Worm (Caenorhabditis elegans) whole organism, young adult: ENCODE measurements around the gene srh-264.
"Not testable (repeated sequence)": the region's sequence is repeated elsewhere in the genome, so short reads cannot be mapped to it uniquely, and the experiment has no call there.

Experiments used
- B0261.1 ChIP-seq: sonication (generic microtip); optimal IDR thresholded peaks from 2 replicates; lab custom pipeline; 2016; ENCODE audit warnings: mild to moderate bottlenecking, missing genetic modification characterization, moderate library complexity, missing compliant biosample characterization
- B0336.3 ChIP-seq: fragments of 200-800 bp; sonication (Bioruptor generic); IDR thresholded peaks from 2 replicates; pipeline ENCODE4 v1.3.6; 2022; ENCODE audit warnings: missing genetic modification characterization, missing compliant biosample characterization
- C06A6.2 ChIP-seq: fragments of 200-800 bp; sonication (Bioruptor generic); conservative IDR thresholded peaks from 2 replicates; pipeline ENCODE4 v1.3.6; 2022; ENCODE audit warnings: missing genetic modification characterization, missing compliant biosample characterization
- F23B12.7 ChIP-seq: sonication (generic microtip); optimal IDR thresholded peaks from 2 replicates; lab custom pipeline; 2017; ENCODE audit warnings: missing genetic modification characterization, mild to moderate bottlenecking, missing compliant biosample characterization, antibody characterized with exemption, moderate library complexity; ENCODE audit not compliant: insufficient read depth
- F55B11.4 ChIP-seq: sonication (generic microtip); optimal IDR thresholded peaks from 2 replicates; lab custom pipeline; 2016; ENCODE audit warnings: missing compliant biosample characterization, missing genetic modification characterization, borderline replicate concordance; ENCODE audit not compliant: insufficient read depth
- K12H6.12 ChIP-seq: fragments of 200-800 bp; sonication (Bioruptor generic); optimal IDR thresholded peaks from 2 replicates; lab custom pipeline; 2018; ENCODE audit warnings: mild to moderate bottlenecking, missing genetic modification characterization, missing compliant biosample characterization
- T26A5.8 ChIP-seq: sonication (generic microtip); optimal IDR thresholded peaks from 2 replicates; lab custom pipeline; 2016; ENCODE audit warnings: missing genetic modification characterization, missing compliant biosample characterization
- Y53G8AR.9 ChIP-seq: fragments of 200-800 bp; sonication (Bioruptor generic); conservative IDR thresholded peaks from 2 replicates; pipeline ENCODE4 v1.3.6; 2022; ENCODE audit warnings: missing genetic modification reagents, missing genetic modification characterization, missing compliant biosample characterization
- Y56A3A.18 ChIP-seq: fragments of 200-800 bp; sonication (Bioruptor generic); IDR thresholded peaks from 2 replicates; pipeline ENCODE4 v1.3.6; 2022; ENCODE audit warnings: missing genetic modification reagents, missing genetic modification characterization, missing compliant biosample characterization
- Y79H2A.3 ChIP-seq: fragments of 200-800 bp; sonication (Bioruptor generic); conservative IDR thresholded peaks from 2 replicates; pipeline ENCODE4 v1.3.6; 2022; ENCODE audit warnings: missing genetic modification reagents, missing genetic modification characterization, missing compliant biosample characterization
- atf-7 ChIP-seq: sonication (generic microtip); optimal IDR thresholded peaks from 2 replicates; lab custom pipeline; 2017; ENCODE audit warnings: mild to moderate bottlenecking, missing genetic modification characterization, missing compliant biosample characterization
- attf-3 ChIP-seq: fragments of 200-800 bp; sonication (Bioruptor generic); conservative IDR thresholded peaks from 2 replicates; pipeline ENCODE4 v1.3.6; 2022; ENCODE audit warnings: missing genetic modification reagents, missing genetic modification characterization, missing compliant biosample characterization
- bed-1 ChIP-seq: fragments of 200-800 bp; sonication (Bioruptor generic); IDR thresholded peaks from 2 replicates; pipeline ENCODE4 v1.3.6; 2022; ENCODE audit warnings: missing genetic modification reagents, missing genetic modification characterization, missing compliant biosample characterization
- ceh-27 ChIP-seq: fragments of 200-800 bp; sonication (Bioruptor generic); optimal IDR thresholded peaks from 2 replicates; lab custom pipeline; 2018; ENCODE audit warnings: mild to moderate bottlenecking, missing genetic modification characterization, moderate library complexity, missing compliant biosample characterization
- ceh-40 ChIP-seq: fragments of 200-800 bp; sonication (Bioruptor generic); IDR thresholded peaks from 2 replicates; pipeline ENCODE4 v1.3.6; 2022; ENCODE audit warnings: missing genetic modification characterization, missing compliant biosample characterization
- chd-7 ChIP-seq: sonication (generic microtip); optimal IDR thresholded peaks from 2 replicates; lab custom pipeline; 2016; ENCODE audit warnings: mild to moderate bottlenecking, missing genetic modification characterization, moderate library complexity, missing compliant biosample characterization
- dpl-1 ChIP-seq: fragments of 150-350 bp; optimal IDR thresholded peaks from 2 replicates; lab custom pipeline; 2014; ENCODE audit warnings: missing biosample characterization, missing genetic modification reagents, missing genetic modification characterization
- egl-44 ChIP-seq: fragments of 200-800 bp; sonication (Bioruptor generic); IDR thresholded peaks from 2 replicates; pipeline ENCODE4 v1.3.6; 2022; ENCODE audit warnings: missing genetic modification reagents, missing genetic modification characterization, missing compliant biosample characterization
- egrh-3 ChIP-seq: fragments of 200-800 bp; sonication (Bioruptor generic); IDR thresholded peaks from 2 replicates; pipeline ENCODE4 v1.3.6; 2022; ENCODE audit warnings: missing genetic modification reagents, missing genetic modification characterization, missing compliant biosample characterization
- gei-17 ChIP-seq: fragments of 200-800 bp; sonication (Bioruptor generic); optimal IDR thresholded peaks from 2 replicates; lab custom pipeline; 2018; ENCODE audit warnings: mild to moderate bottlenecking, missing genetic modification characterization, missing compliant biosample characterization
- hlh-26 ChIP-seq: fragments of 200-800 bp; sonication (Bioruptor generic); conservative IDR thresholded peaks from 2 replicates; pipeline ENCODE4 v1.3.6; 2022; ENCODE audit warnings: missing genetic modification reagents, missing genetic modification characterization, missing compliant biosample characterization
- hmg-1.2 ChIP-seq: fragments of 200-800 bp; sonication (Bioruptor generic); IDR thresholded peaks from 2 replicates; pipeline ENCODE4 v1.3.6; 2022; ENCODE audit warnings: missing genetic modification reagents, missing genetic modification characterization, missing compliant biosample characterization
- hsf-1 ChIP-seq: fragments of 200-800 bp; sonication (Bioruptor generic); IDR thresholded peaks from 2 replicates; pipeline ENCODE4 v1.3.6; 2022; ENCODE audit warnings: missing genetic modification reagents, missing genetic modification characterization, missing compliant biosample characterization
- let-526 ChIP-seq: fragments of 200-800 bp; sonication (Bioruptor generic); IDR thresholded peaks from 2 replicates; pipeline ENCODE4 v1.3.6; 2022; ENCODE audit warnings: missing genetic modification reagents, missing genetic modification characterization, missing compliant biosample characterization
- lin-54 ChIP-seq: fragments of 200-800 bp; sonication (Bioruptor generic); optimal IDR thresholded peaks from 2 replicates; lab custom pipeline; 2018; ENCODE audit warnings: mild to moderate bottlenecking, missing genetic modification characterization, missing compliant biosample characterization
- lsl-1 ChIP-seq: fragments of 200-800 bp; sonication (Bioruptor generic); optimal IDR thresholded peaks from 2 replicates; lab custom pipeline; 2018; ENCODE audit warnings: mild to moderate bottlenecking, missing genetic modification characterization, moderate library complexity, missing compliant biosample characterization
- lsy-27 ChIP-seq: sonication (generic microtip); optimal IDR thresholded peaks from 2 replicates; lab custom pipeline; 2017; ENCODE audit warnings: missing genetic modification characterization, mild to moderate bottlenecking, missing compliant biosample characterization, antibody characterized with exemption, missing genotype, borderline replicate concordance; ENCODE audit not compliant: insufficient read depth
- madf-10 ChIP-seq: sonication (generic microtip); optimal IDR thresholded peaks from 2 replicates; lab custom pipeline; 2016; ENCODE audit warnings: mild to moderate bottlenecking, missing genetic modification characterization, missing compliant biosample characterization
- madf-6 ChIP-seq: fragments of 200-800 bp; sonication (Bioruptor generic); IDR thresholded peaks from 2 replicates; pipeline ENCODE4 v1.3.6; 2022; ENCODE audit warnings: missing genetic modification reagents, missing genetic modification characterization, missing compliant biosample characterization
- mcd-1 ChIP-seq: fragments of 200-800 bp; sonication (Bioruptor generic); IDR thresholded peaks from 2 replicates; pipeline ENCODE4 v1.3.6; 2022; ENCODE audit warnings: missing genetic modification reagents, missing genetic modification characterization, missing compliant biosample characterization
- mes-4 ChIP-seq: sonication (generic microtip); optimal IDR thresholded peaks from 2 replicates; lab custom pipeline; 2016; ENCODE audit warnings: missing genotype, missing genetic modification characterization, missing compliant biosample characterization
- nhr-179 ChIP-seq: sonication (generic microtip); optimal IDR thresholded peaks from 2 replicates; lab custom pipeline; 2016; ENCODE audit warnings: mild to moderate bottlenecking, missing genetic modification characterization, missing compliant biosample characterization
- pha-4 ChIP-seq: fragments of 150-350 bp; sonication (generic microtip); optimal IDR thresholded peaks from 2 replicates; lab custom pipeline; 2014; ENCODE audit warnings: missing biosample characterization, missing genetic modification reagents, missing genetic modification characterization
- repo-1 ChIP-seq: sonication (generic microtip); optimal IDR thresholded peaks from 2 replicates; lab custom pipeline; 2017; ENCODE audit warnings: mild to moderate bottlenecking, missing genetic modification characterization, missing compliant biosample characterization
- rpc-1 ChIP-seq, 2 experiments: fragments of 150-350 bp in 1 of 2; sonication (generic microtip) in 1 of 2; optimal IDR thresholded peaks; 2 replicates each; lab custom pipeline; 2014 to 2018; ENCODE audit warnings: missing biosample characterization in 1 of 2, missing genetic modification characterization in 1 of 2, missing genetic modification reagents in 1 of 2, missing genotype in 1 of 2
- tbp1 ChIP-seq: fragments of 200-800 bp; sonication (Bioruptor generic); optimal IDR thresholded peaks from 2 replicates; lab custom pipeline; 2018; ENCODE audit warnings: mild to moderate bottlenecking, missing genetic modification characterization, missing compliant biosample characterization
- zfh-2 ChIP-seq: fragments of 200-800 bp; sonication (Bioruptor generic); conservative IDR thresholded peaks from 2 replicates; pipeline ENCODE4 v1.3.6; 2022; ENCODE audit warnings: missing genetic modification reagents, missing genetic modification characterization, missing compliant biosample characterization
- ztf-18 ChIP-seq: sonication (generic microtip); optimal IDR thresholded peaks from 2 replicates; lab custom pipeline; 2016; ENCODE audit warnings: missing genotype, mild to moderate bottlenecking, missing genetic modification characterization, missing compliant biosample characterization
- ztf-22 ChIP-seq: fragments of 200-800 bp; sonication (Bioruptor generic); optimal IDR thresholded peaks from 2 replicates; lab custom pipeline; 2018; ENCODE audit warnings: mild to moderate bottlenecking, missing genetic modification characterization, moderate library complexity, missing compliant biosample characterization
- ztf-28 ChIP-seq: fragments of 200-800 bp; sonication (Bioruptor generic); IDR thresholded peaks from 2 replicates; pipeline ENCODE4 v1.3.6; 2022; ENCODE audit warnings: missing genetic modification reagents, missing genetic modification characterization, missing compliant biosample characterization

Gene srh-264

DNA sequence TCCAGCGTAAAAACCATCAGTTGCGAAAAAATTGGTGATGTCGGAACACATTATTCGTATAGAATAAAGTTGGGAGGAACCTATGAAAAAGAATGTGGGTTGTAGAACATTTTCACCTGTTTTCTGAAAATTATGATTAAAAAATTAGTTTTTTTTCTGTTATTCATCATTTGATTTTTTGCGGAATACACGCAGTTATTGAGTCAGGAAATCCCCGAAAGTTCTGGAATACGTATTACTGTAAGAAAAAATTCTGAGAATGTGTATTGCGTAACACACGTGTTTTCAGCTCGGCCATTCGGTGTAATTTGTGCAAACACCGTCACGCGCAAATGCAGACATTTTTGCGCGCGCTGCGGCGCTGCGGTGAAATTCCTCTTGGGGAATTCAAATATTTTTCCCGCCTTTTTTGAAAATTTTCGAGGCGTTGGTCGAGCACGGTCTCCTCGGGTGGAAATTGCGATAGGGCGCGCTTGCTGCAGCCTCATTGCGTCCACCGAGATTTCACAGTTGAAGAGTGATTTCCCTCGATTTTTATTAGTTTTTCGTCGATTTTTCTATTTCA lies 25.0 kb upstream of the srh-264 start, which contains the start of gene srh-170 (continued):
- no peak for TF ChIP-seq mes-4 (tag; lab: Kevin White, UChicago)
- no peak for TF ChIP-seq nhr-179 (tag; lab: Kevin White, UChicago)
- TF ChIP-seq ztf-28 (GFP tag; lab: Robert Waterston, UW), result 0 out of 2 replicates have a peak, but pooled peaks have one; percentile 30
- no peak for TF ChIP-seq ceh-27 (GFP tag; lab: Kevin White, UChicago)
- peak; percentile 57 for TF ChIP-seq madf-6 (GFP tag; lab: Robert Waterston, UW)
- 0 out of 2 replicates have a peak, but pooled peaks have one; percentile 30 for TF ChIP-seq hsf-1 (GFP tag; lab: Robert Waterston, UW)
- no peak for TF ChIP-seq pha-4 (tag; lab: Kevin White, UChicago)
- TF ChIP-seq ztf-22 (GFP tag; lab: Kevin White, UChicago), result no peak
- TF ChIP-seq zfh-2 (GFP tag; lab: Robert Waterston, UW), result no peak
- TF ChIP-seq F55B11.4 (tag; lab: Kevin White, UChicago), result no peak
- no peak for TF ChIP-seq ceh-40 (GFP tag; lab: Robert Waterston, UW)
- TF ChIP-seq repo-1 (tag; lab: Kevin White, UChicago), result no peak
- TF ChIP-seq attf-3 (GFP tag; lab: Robert Waterston, UW), result no peak
- TF ChIP-seq lsy-27 (tag; lab: Kevin White, UChicago), result no peak
- TF ChIP-seq, all 124 proteins: peak for 6

DNA sequence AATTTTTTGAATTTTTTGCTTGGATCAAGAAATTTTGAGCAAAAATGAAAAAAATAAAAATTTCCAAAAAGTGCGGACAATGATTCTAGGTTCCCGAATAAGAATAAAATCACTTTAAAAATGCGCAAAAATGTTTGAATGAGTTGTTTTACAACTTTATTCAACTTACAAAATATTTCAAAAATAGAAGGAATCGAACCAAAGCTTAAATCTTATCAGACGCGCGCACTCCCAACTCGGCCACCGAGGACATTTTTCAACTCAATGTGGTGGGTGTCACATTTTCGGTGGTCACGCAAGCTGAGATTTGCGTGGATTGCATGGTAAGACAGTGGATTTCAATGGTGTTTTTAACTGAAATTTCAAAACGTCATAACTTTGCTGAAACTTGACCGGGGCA lies 23.3 kb upstream of the srh-264 start:
- TF ChIP-seq rpc-1 (optimal IDR thresholded peaks at IDR 0.05; lab: Kevin White, UChicago), result not testable (repeated sequence)
- TF ChIP-seq rpc-1 (tag; optimal IDR thresholded peaks at IDR 0.05; lab: Kevin White, UChicago), result peak; percentile 42
- TF ChIP-seq B0261.1 (tag; lab: Kevin White, UChicago), result peak; percentile 50
- peak; percentile 76 for TF ChIP-seq tbp1

ce11 chrV:15392064-15392463 lies 21.9 kb upstream of the srh-264 start:
- TF ChIP-seq mcd-1 (peak; percentile 45; the same call in 1 of the 2 replicates), madf-6 (GFP tag; lab: Robert Waterston, UW) (peak; percentile 11; the same call in 1 of the 2 replicates), lsl-1 (GFP tag; lab: Kevin White, UChicago) (peak; percentile 62), hmg-1.2 (GFP tag; lab: Robert Waterston, UW) (0 out of 2 replicates have a peak, but pooled peaks have one; percentile 12), dpl-1 (GFP tag; lab: Kevin White, UChicago) (no peak), egl-44 (GFP tag; lab: Robert Waterston, UW) (no peak), ztf-18 (tag; lab: Kevin White, UChicago) (peak; percentile 73)
- TF ChIP-seq, all 124 proteins: peak for 5

DNA sequence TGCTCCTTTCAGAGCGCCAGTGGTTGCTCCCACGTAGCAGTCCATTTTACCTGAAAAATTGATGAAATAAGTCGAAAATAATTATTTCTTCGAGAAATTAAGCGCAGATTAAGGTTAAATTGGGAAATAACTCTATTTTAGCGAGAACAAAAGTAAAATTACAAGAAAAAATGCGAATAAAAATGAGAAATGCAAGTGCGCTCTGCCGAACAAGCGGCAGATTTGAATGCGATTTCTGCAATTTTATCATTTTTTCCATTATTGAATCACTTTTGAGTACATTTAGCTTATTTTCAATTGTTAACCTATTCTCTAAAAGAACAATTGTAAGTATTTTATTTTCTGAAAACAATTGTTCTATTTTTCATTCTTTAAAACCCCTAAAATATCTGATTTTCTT lies 19.0 kb upstream of the srh-264 start, which contains the start of gene T06E6.1:
Gene T06E6.1, minus strand, starts transcription at position 56 of the 400 bp plus-strand sequence.
- peak; percentile 10 for TF ChIP-seq lin-54 (GFP tag; lab: Kevin White, UChicago)
- no peak for TF ChIP-seq B0336.3 (GFP tag; lab: Robert Waterston, UW)
- TF ChIP-seq, all 124 proteins: peak for 1

ce11 chrV:15395347-15395746 lies 18.6 kb upstream of the srh-264 start, which contains the start of gene cyb-3:
Gene cyb-3, plus strand, starts transcription at chrV:15395696.
- TF ChIP-seq K12H6.12 (tag; lab: Kevin White, UChicago) (no peak), mcd-1 (peak; percentile 84), F23B12.7 (no peak), C06A6.2 (GFP tag; lab: Robert Waterston, UW) (no peak), egrh-3 (no peak), B0261.1 (tag; lab: Kevin White, UChicago) (peak; percentile 18), atf-7 (no peak), hlh-26 (GFP tag; lab: Robert Waterston, UW) (no peak), madf-10 (tag; lab: Kevin White, UChicago) (no peak), let-526 (GFP tag; lab: Robert Waterston, UW) (no peak), gei-17 (GFP tag; lab: Kevin White, UChicago) (no peak), T26A5.8 (tag; lab: Kevin White, UChicago) (no peak), Y79H2A.3 (GFP tag; lab: Robert Waterston, UW) (no peak), ceh-27 (GFP tag; lab: Kevin White, UChicago) (no peak), chd-7 (tag; lab: Kevin White, UChicago) (no peak), Y53G8AR.9 (GFP tag; lab: Robert Waterston, UW) (0 out of 2 replicates have a peak, but pooled peaks have one; percentile 24), Y56A3A.18 (no peak), bed-1 (GFP tag; lab: Robert Waterston, UW) (no peak)
